Worm (Caenorhabditis elegans): ENCODE data around the gene ubc-23.

ce11 chrX:8819815-8820415 is 24.2 kb upstream of the ubc-23 start:
- TF ChIP-seq ttx-3 (tag; optimal IDR thresholded peaks at IDR 0.05) (no peak), odd-2 (tag; optimal IDR thresholded peaks at IDR 0.05) (no peak), ceh-24 (tag; optimal IDR thresholded peaks at IDR 0.05) (no peak)

All from whole organism, late embryonic.